Worm (Caenorhabditis elegans) whole organism, young adult: ENCODE data around the gene pccb-1.

ENCODE experiments used
- F57C9.4 ChIP-seq: sonication (generic microtip); optimal IDR thresholded peaks from 2 replicates; lab custom pipeline; 2017; ENCODE audit warnings: mild to moderate bottlenecking, missing genetic modification characterization, missing compliant biosample characterization
- nfya-1 ChIP-seq: sonication (generic microtip); optimal IDR thresholded peaks from 2 replicates; lab custom pipeline; 2017; ENCODE audit warnings: antibody characterized with exemption, missing compliant biosample characterization, missing genetic modification characterization, borderline replicate concordance; ENCODE audit not compliant: insufficient read depth
- pbrm-1 ChIP-seq: fragments of 200-800 bp; sonication (Bioruptor generic); IDR thresholded peaks from 2 replicates; pipeline ENCODE4 v1.3.6; 2022; ENCODE audit warnings: missing genetic modification reagents, missing genetic modification characterization, missing compliant biosample characterization
- pha-4 ChIP-seq: fragments of 150-350 bp; sonication (generic microtip); optimal IDR thresholded peaks from 2 replicates; lab custom pipeline; 2014; ENCODE audit warnings: missing biosample characterization, missing genetic modification reagents, missing genetic modification characterization
- snpc-1.1 ChIP-seq: sonication (generic microtip); optimal IDR thresholded peaks from 2 replicates; lab custom pipeline; 2017; ENCODE audit warnings: missing genetic modification characterization, mild to moderate bottlenecking, missing compliant biosample characterization, antibody characterized with exemption, moderate library complexity, missing genotype, missing genetic modification reagents; ENCODE audit not compliant: insufficient read depth
- tbx-9 ChIP-seq: sonication (generic microtip); optimal IDR thresholded peaks from 2 replicates; lab custom pipeline; 2016; ENCODE audit warnings: borderline replicate concordance, missing genetic modification characterization, inconsistent platforms, missing compliant biosample characterization
- unc-62 ChIP-seq: fragments of 150-350 bp; optimal IDR thresholded peaks from 2 replicates; lab custom pipeline; 2014; ENCODE audit warnings: missing biosample characterization, missing genetic modification reagents, missing genetic modification characterization

- TF ChIP-seq snpc-1.1 (peak; percentile 5), nfya-1 (tag; lab: Kevin White, UChicago) (no peak), unc-62 (no peak), pha-4 (tag; lab: Kevin White, UChicago) (no peak), pbrm-1 (GFP tag; lab: Robert Waterston, UW) (no peak), F57C9.4 (no peak), tbx-9 (tag; lab: Kevin White, UChicago) (no peak)
These were observed 31.7 kb upstream of the pccb-1 start for ce11 chrX:3057656-3058055.
